Worm (Caenorhabditis elegans) whole organism, mixed stage, embryonic: ENCODE measurements around the gene clc-11.

Experiments used
- blmp-1 ChIP-seq: fragments of 150-350 bp; optimal IDR thresholded peaks from 2 replicates; lab custom pipeline; 2014; ENCODE audit warnings: missing biosample characterization, missing genetic modification characterization
- ceh-39 ChIP-seq: fragments of 150-350 bp; optimal IDR thresholded peaks from 2 replicates; lab custom pipeline; 2014; ENCODE audit warnings: missing biosample characterization, missing genetic modification characterization
- ces-1 ChIP-seq: fragments of 150-350 bp; optimal IDR thresholded peaks from 2 replicates; lab custom pipeline; 2014; ENCODE audit warnings: missing biosample characterization, missing genetic modification reagents, missing genetic modification characterization
- elt-3 ChIP-seq: fragments of 150-350 bp; optimal IDR thresholded peaks from 2 replicates; lab custom pipeline; 2014; ENCODE audit warnings: missing biosample characterization, missing genetic modification characterization
- lsy-2 ChIP-seq: fragments of 150-350 bp; optimal IDR thresholded peaks from 2 replicates; lab custom pipeline; 2014; ENCODE audit warnings: missing biosample characterization, missing genetic modification characterization
- nhr-12 ChIP-seq: fragments of 150-350 bp; optimal IDR thresholded peaks from 2 replicates; lab custom pipeline; 2014; ENCODE audit warnings: missing biosample characterization, missing genetic modification characterization
- nhr-28 ChIP-seq: fragments of 150-350 bp; optimal IDR thresholded peaks from 2 replicates; lab custom pipeline; 2014; ENCODE audit warnings: missing biosample characterization, missing genetic modification characterization
- pha-4 ChIP-seq: fragments of 150-350 bp; optimal IDR thresholded peaks from 2 replicates; lab custom pipeline; 2018; ENCODE audit warnings: missing biosample characterization, missing genetic modification reagents, missing genetic modification characterization
- unc-39 ChIP-seq: fragments of 150-350 bp; optimal IDR thresholded peaks from 2 replicates; lab custom pipeline; 2014; ENCODE audit warnings: missing biosample characterization, missing genetic modification characterization
- unc-62 ChIP-seq: fragments of 150-350 bp; optimal IDR thresholded peaks from 2 replicates; lab custom pipeline; 2014; ENCODE audit warnings: missing biosample characterization, missing genetic modification reagents, missing genetic modification characterization

DNA sequence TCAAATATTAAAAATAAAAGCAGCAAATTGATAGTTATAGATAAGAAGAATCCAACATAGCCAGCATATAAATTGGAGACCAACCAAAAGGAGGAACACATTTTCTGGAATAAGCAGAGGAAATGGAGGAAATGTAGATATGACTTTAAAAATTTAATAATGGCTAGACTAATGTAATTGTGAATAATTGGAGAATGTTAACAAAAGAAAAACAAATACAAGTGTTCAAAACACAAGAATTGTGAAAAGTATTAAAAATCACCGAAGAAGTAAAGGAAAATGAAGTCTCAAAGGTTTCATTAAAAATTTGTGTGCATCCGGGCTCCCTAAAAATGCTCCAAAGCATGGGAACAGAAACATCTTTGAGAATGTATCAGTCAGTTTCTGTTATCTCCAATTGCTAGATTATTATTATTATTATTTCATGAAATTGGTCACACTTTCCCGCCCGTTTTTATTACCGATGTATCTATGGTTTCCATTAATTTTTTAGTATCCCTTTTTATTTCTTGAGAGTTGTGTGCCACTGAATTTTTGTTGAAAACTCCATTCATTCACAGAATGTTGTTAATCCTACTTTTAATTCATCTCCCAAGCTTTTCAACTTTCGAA is 22.8 kb upstream of the clc-11 start, which contains the start of the genes str-109 and F10A3.11:
- TF ChIP-seq unc-39, result no peak
- TF ChIP-seq lsy-2 (tag; lab: Kevin White, UChicago), result no peak
- TF ChIP-seq nhr-12 (tag; lab: Kevin White, UChicago), result no peak
- TF ChIP-seq ces-1 (GFP tag; lab: Kevin White, UChicago), result no peak
- TF ChIP-seq pha-4 (tag; lab: Kevin White, UChicago), result no peak
- TF ChIP-seq nhr-28 (tag; lab: Kevin White, UChicago), result no peak
- TF ChIP-seq blmp-1 (tag; lab: Kevin White, UChicago), result no peak
- no peak for TF ChIP-seq elt-3 (tag; lab: Kevin White, UChicago)
- no peak for TF ChIP-seq unc-62
- no peak for TF ChIP-seq ceh-39
